Fruit fly (Drosophila melanogaster) ovary, adult (tissue): ENCODE results near the gene Rpn13R.

Experiments used
- CG17801 ChIP-seq: fragments of 200-800 bp; optimal IDR thresholded peaks from 2 replicates; lab custom pipeline; 2019; ENCODE audit warnings: missing biosample characterization, mild to moderate bottlenecking, missing genetic modification characterization, moderate library complexity; ENCODE audit not compliant: partially characterized antibody

Gene Rpn13R

DNA sequence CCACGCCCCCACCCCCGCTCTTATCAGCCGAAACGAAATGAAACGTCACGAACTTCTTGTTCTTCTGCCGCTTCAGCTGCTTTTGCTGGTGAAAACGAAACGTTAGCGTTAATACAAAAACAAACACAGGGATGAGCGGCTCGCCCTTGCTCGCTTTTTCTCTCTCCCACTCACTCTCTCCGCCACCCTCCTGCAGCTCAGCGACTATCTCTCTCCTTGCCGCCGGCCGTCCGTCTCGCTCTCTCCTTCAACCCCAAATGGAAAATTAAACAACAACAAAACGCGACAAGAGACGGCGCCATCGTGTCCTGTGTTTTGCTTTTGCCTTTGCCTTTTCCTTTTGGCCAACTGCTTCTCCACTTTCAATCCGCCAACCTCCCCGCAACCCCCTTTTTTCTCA, 37.3 kb upstream of the Rpn13R start:
- no peak for TF ChIP-seq CG17801 (GFP tag; lab: Kevin White, UChicago)

DNA sequence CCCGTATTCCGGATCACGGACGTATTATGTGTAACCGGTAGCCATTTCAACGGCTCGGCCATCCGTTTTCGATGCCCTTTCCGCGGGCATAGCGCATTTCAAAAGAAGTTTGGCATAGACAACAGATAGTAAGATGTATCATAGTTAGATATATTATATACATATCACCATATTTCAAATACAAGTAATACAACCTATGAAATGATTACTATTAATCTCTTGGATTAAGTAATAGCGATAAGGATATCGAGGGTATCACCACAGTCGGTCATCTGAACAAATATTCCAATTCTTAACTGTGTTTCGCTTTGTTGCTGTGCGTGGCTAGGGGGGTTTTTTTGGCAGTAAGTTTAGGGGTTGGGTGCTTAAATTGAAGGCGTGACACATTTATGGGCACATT, 36.1 kb upstream of the Rpn13R start:
- TF ChIP-seq CG17801 (GFP tag; lab: Kevin White, UChicago): no peak

DNA sequence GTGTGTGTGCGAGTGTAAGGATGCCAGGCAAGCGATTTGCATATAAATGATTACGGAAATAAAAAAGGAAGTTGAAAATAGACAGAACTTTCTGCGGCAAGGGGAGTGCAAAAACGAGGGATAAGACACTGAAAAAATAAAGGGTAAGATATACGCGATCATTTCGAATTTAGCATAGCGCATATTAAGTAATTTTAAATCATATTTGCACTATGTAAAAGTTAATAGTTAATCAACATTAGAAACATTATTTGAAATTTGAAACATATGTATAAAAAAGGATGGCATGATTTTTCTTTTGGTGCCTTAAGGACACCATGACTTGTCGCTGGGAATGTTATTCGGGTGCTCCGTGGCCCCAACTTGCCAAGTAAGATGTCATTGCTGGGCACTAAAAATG, 18.6 kb upstream of the Rpn13R start:
- no peak for TF ChIP-seq CG17801 (GFP tag; lab: Kevin White, UChicago)

dm6 chrX:5143810-5144209, 12.1 kb downstream of the Rpn13R start:
- no peak for TF ChIP-seq CG17801 (GFP tag; lab: Kevin White, UChicago)

DNA sequence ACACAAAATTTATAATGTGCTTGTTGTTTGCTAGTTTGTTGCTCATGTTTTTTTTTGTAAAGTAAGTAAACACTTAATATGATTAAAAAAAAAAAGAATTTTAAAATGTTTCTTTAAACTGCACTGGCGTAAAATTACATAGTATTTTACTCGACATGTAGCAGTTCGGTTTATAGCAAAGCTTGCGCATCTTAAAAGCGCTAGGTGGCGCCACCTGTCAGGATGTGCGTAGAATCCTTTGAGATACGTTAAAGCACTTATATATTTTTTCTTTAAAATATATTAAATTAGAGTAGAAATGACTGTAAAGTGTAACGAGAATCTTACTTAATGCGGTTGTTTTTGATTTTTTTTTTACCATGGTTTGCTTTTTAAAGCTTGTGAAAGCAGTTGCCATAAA, 21.2 kb downstream of the Rpn13R start:
- no peak for TF ChIP-seq CG17801 (GFP tag; lab: Kevin White, UChicago)

DNA sequence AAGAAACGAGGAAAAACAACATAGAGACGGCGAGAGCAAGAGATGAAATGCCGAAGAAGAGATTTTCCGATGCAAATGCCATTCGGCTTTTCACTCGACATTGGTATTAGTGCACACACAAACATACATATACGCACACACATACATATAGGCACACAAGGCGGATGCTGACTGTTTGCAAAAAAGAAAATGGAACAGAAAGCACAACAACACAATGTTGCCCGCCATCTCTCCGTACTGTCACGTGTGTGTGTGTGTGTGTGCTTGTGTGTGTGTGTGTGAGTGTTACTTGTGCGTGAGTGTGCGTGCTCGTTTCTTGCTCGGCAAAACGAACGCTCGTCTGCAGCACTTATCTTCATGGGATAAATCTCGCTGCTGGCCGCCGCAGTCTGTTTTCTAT, 33.2 kb downstream of the Rpn13R start:
- no peak for TF ChIP-seq CG17801 (GFP tag; lab: Kevin White, UChicago)

dm6 chrX:5168193-5168592, 36.5 kb downstream of the Rpn13R start:
- no peak for TF ChIP-seq CG17801 (GFP tag; lab: Kevin White, UChicago)

DNA sequence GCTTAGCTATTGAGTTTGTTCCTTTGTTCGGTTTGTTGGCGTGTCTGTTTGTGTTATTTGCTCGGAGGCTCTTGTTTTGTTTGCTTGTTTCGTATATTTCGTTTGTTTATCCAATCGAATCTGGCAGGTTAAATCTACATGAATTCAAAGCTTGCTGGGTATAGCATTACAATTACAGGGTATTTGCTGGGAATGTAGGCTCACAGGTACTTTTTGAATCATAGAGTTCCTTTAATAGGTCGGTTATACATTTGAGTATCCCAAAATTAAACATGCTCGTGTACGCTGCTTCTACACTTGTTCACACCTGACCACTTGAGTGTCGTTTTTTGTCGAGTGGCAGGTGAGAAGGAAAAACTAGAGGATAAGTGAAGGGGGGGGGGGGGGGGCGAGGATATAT, 50.6 kb downstream of the Rpn13R start, which contains the start of gene CG5062:
Gene CG5062, minus strand, starts transcription at position 101 of the 400 bp plus-strand sequence.
- TF ChIP-seq CG17801 (GFP tag; lab: Kevin White, UChicago): no peak
